Worm (Caenorhabditis elegans) whole organism, L2 larva: ENCODE data around the gene T08A9.13.

Experiments
- C34F6.9 ChIP-seq: fragments of 150-350 bp; optimal IDR thresholded peaks from 2 replicates; lab custom pipeline; 2014; ENCODE audit warnings: missing biosample characterization, missing genetic modification characterization
- F13H6.1 ChIP-seq: sonication (generic microtip); optimal IDR thresholded peaks from 2 replicates; lab custom pipeline; 2016; ENCODE audit warnings: missing genetic modification characterization, missing compliant biosample characterization
- R02D3.7 ChIP-seq: fragments of 150-350 bp; optimal IDR thresholded peaks from 2 replicates; lab custom pipeline; 2014; ENCODE audit warnings: missing biosample characterization, missing genetic modification characterization
- Y55F3AM.14 ChIP-seq: fragments of 200-800 bp; sonication (Bioruptor generic); optimal IDR thresholded peaks from 2 replicates; lab custom pipeline; 2018; ENCODE audit warnings: mild to moderate bottlenecking, missing genetic modification characterization, missing compliant biosample characterization
- ZK546.5 ChIP-seq: sonication (generic microtip); optimal IDR thresholded peaks from 2 replicates; lab custom pipeline; 2017; ENCODE audit warnings: missing biosample characterization, missing genetic modification characterization
- alr-1 ChIP-seq: fragments of 150-350 bp; optimal IDR thresholded peaks from 2 replicates; lab custom pipeline; 2014; ENCODE audit warnings: missing biosample characterization, missing genetic modification characterization
- aly-2 ChIP-seq: fragments of 150-350 bp; optimal IDR thresholded peaks from 2 replicates; lab custom pipeline; 2014; ENCODE audit warnings: missing biosample characterization, missing genetic modification characterization
- blmp-1 ChIP-seq: sonication (generic microtip); optimal IDR thresholded peaks from 2 replicates; lab custom pipeline; 2017; ENCODE audit warnings: missing genetic modification characterization, mild to moderate bottlenecking, missing compliant biosample characterization, antibody characterized with exemption, moderate library complexity; ENCODE audit not compliant: insufficient read depth
- ceh-82 ChIP-seq: fragments of 150-350 bp; optimal IDR thresholded peaks from 2 replicates; lab custom pipeline; 2014; ENCODE audit warnings: missing biosample characterization, missing genetic modification characterization
- crh-2 ChIP-seq: sonication (generic microtip); optimal IDR thresholded peaks from 2 replicates; lab custom pipeline; 2017; ENCODE audit warnings: missing biosample characterization, missing genetic modification characterization
- egl-27 ChIP-seq: sonication (generic microtip); optimal IDR thresholded peaks from 3 replicates; lab custom pipeline; 2017; ENCODE audit warnings: missing biosample characterization, missing genetic modification reagents, missing genetic modification characterization
- elt-3 ChIP-seq: sonication (generic microtip); optimal IDR thresholded peaks from 2 replicates; lab custom pipeline; 2017; ENCODE audit warnings: missing biosample characterization, missing genetic modification characterization
- fos-1 ChIP-seq: fragments of 150-350 bp; optimal IDR thresholded peaks from 2 replicates; lab custom pipeline; 2014; ENCODE audit warnings: missing biosample characterization, missing genetic modification characterization
- gmeb-1 ChIP-seq: fragments of 150-350 bp; optimal IDR thresholded peaks from 2 replicates; lab custom pipeline; 2014; ENCODE audit warnings: missing biosample characterization, missing genetic modification characterization
- lin-11 ChIP-seq: fragments of 150-350 bp; sonication (generic microtip); optimal IDR thresholded peaks from 2 replicates; lab custom pipeline; 2014; ENCODE audit warnings: missing biosample characterization, missing genetic modification characterization, inconsistent platforms, mixed read lengths
- lin-13 ChIP-seq: fragments of 150-350 bp; optimal IDR thresholded peaks from 2 replicates; lab custom pipeline; 2014; ENCODE audit warnings: missing biosample characterization, missing genetic modification reagents, missing genetic modification characterization
- lin-39 ChIP-seq: fragments of 150-350 bp; optimal IDR thresholded peaks from 2 replicates; lab custom pipeline; 2014; ENCODE audit warnings: missing biosample characterization, missing genetic modification reagents, missing genetic modification characterization
- lsy-2 ChIP-seq, 2 experiments: fragments of 150-350 bp in 1 of 2; sonication (generic microtip) in 1 of 2; optimal IDR thresholded peaks; 2 replicates each; lab custom pipeline; 2014 to 2017; ENCODE audit warnings: missing biosample characterization in 2 of 2, missing genetic modification characterization in 2 of 2
- mbf-1 ChIP-seq: sonication (generic microtip); optimal IDR thresholded peaks from 2 replicates; lab custom pipeline; 2017; ENCODE audit warnings: missing biosample characterization, missing genetic modification characterization
- nhr-11 ChIP-seq: fragments of 150-350 bp; optimal IDR thresholded peaks from 2 replicates; lab custom pipeline; 2014; ENCODE audit warnings: missing biosample characterization, missing genetic modification characterization
- nhr-12 ChIP-seq: fragments of 150-350 bp; optimal IDR thresholded peaks from 2 replicates; lab custom pipeline; 2014; ENCODE audit warnings: missing biosample characterization, missing genetic modification characterization
- nhr-129 ChIP-seq: fragments of 150-350 bp; optimal IDR thresholded peaks from 2 replicates; lab custom pipeline; 2014; ENCODE audit warnings: missing biosample characterization, missing genetic modification characterization
- nhr-21 ChIP-seq: fragments of 150-350 bp; optimal IDR thresholded peaks from 2 replicates; lab custom pipeline; 2014; ENCODE audit warnings: missing biosample characterization, missing genetic modification characterization
- nhr-23 ChIP-seq: fragments of 150-350 bp; optimal IDR thresholded peaks from 2 replicates; lab custom pipeline; 2014; ENCODE audit warnings: missing biosample characterization, missing genetic modification reagents, missing genetic modification characterization
- nhr-237 ChIP-seq: fragments of 150-350 bp; optimal IDR thresholded peaks from 2 replicates; lab custom pipeline; 2014; ENCODE audit warnings: missing biosample characterization, missing genetic modification characterization
- nhr-25 ChIP-seq: fragments of 150-350 bp; sonication (generic microtip); optimal IDR thresholded peaks from 3 replicates; lab custom pipeline; 2014; ENCODE audit warnings: missing biosample characterization, missing genetic modification characterization
- nhr-6 ChIP-seq: fragments of 150-350 bp; optimal IDR thresholded peaks from 2 replicates; lab custom pipeline; 2014; ENCODE audit warnings: missing biosample characterization, missing genetic modification characterization
- nhr-77 ChIP-seq: fragments of 150-350 bp; optimal IDR thresholded peaks from 2 replicates; lab custom pipeline; 2014; ENCODE audit warnings: missing biosample characterization, missing genetic modification characterization
- skn-1 ChIP-seq: sonication (generic microtip); optimal IDR thresholded peaks from 2 replicates; lab custom pipeline; 2017; ENCODE audit warnings: missing biosample characterization, missing genetic modification characterization
- sma-3 ChIP-seq: sonication (generic microtip); optimal IDR thresholded peaks from 2 replicates; lab custom pipeline; 2016; ENCODE audit warnings: missing genetic modification reagents, missing genetic modification characterization, missing compliant biosample characterization
- sma-9 ChIP-seq, 2 experiments: fragments of 150-350 bp in 1 of 2; sonication (generic microtip) in 1 of 2; optimal IDR thresholded peaks; 2 replicates each; lab custom pipeline; 2014 to 2016; ENCODE audit warnings: missing genetic modification characterization in 2 of 2, mild to moderate bottlenecking in 1 of 2, missing biosample characterization in 1 of 2, missing compliant biosample characterization in 1 of 2, missing genetic modification reagents in 1 of 2, moderate library complexity in 1 of 2
- unc-39 ChIP-seq: fragments of 150-350 bp; optimal IDR thresholded peaks from 2 replicates; lab custom pipeline; 2014; ENCODE audit warnings: missing biosample characterization, missing genetic modification characterization
- unc-55 ChIP-seq: fragments of 150-350 bp; sonication (generic microtip); optimal IDR thresholded peaks from 3 replicates; lab custom pipeline; 2014; ENCODE audit warnings: missing biosample characterization, missing genetic modification reagents, missing genetic modification characterization
- zag-1 ChIP-seq: fragments of 150-350 bp; optimal IDR thresholded peaks from 2 replicates; lab custom pipeline; 2014; ENCODE audit warnings: missing biosample characterization, missing genetic modification characterization
- ztf-1 ChIP-seq: fragments of 200-800 bp; sonication (Bioruptor generic); conservative IDR thresholded peaks from 2 replicates; pipeline ENCODE4 v1.3.6; 2022; ENCODE audit warnings: missing genetic modification characterization, missing compliant biosample characterization
- ztf-11 ChIP-seq: sonication (generic microtip); optimal IDR thresholded peaks from 2 replicates; lab custom pipeline; 2017; ENCODE audit warnings: missing biosample characterization, missing genetic modification characterization

Gene T08A9.13

ce11 chrX:7330685-7331196 lies 8.5 kb upstream of the T08A9.13 start, which contains the start of gene ttr-30:
Gene ttr-30 (plus strand): TSS chrX:7330949.
- no peak for TF ChIP-seq nhr-21 (tag; lab: Kevin White, UChicago)
- TF ChIP-seq skn-1 (tag; lab: Kevin White, UChicago), result no peak
- no peak for TF ChIP-seq unc-55 (GFP tag; lab: Kevin White, UChicago)
- no peak for TF ChIP-seq R02D3.7
- peak; percentile 64 for TF ChIP-seq sma-3 (GFP tag; lab: Kevin White, UChicago)
- TF ChIP-seq nhr-25 (tag; lab: Kevin White, UChicago), result peak; percentile 67
- TF ChIP-seq blmp-1 (tag; lab: Kevin White, UChicago), result peak; percentile 80
- no peak for TF ChIP-seq fos-1 (tag; lab: Kevin White, UChicago)

- TF ChIP-seq nhr-77, result no peak
- TF ChIP-seq nhr-21 (tag; lab: Kevin White, UChicago), result peak; percentile 25
- TF ChIP-seq lin-13 (GFP tag; lab: Kevin White, UChicago), result no peak
- TF ChIP-seq C34F6.9 (tag; lab: Kevin White, UChicago), result no peak
- TF ChIP-seq nhr-23 (tag; lab: Kevin White, UChicago), result no peak
- no peak for TF ChIP-seq Y55F3AM.14 (GFP tag; lab: Kevin White, UChicago)
- TF ChIP-seq nhr-129 (tag; lab: Kevin White, UChicago), result no peak
- no peak for TF ChIP-seq ztf-1 (GFP tag; lab: Robert Waterston, UW)
- TF ChIP-seq egl-27 (tag; lab: Kevin White, UChicago), result no peak
- no peak for TF ChIP-seq gmeb-1 (tag; lab: Kevin White, UChicago)
- no peak for TF ChIP-seq nhr-12
- no peak for TF ChIP-seq sma-9 (GFP tag; optimal IDR thresholded peaks at IDR 0.05; lab: Kevin White, UChicago)
- no peak for TF ChIP-seq sma-9 (tag; optimal IDR thresholded peaks at IDR 0.05; lab: Kevin White, UChicago)
- no peak for TF ChIP-seq crh-2 (tag; lab: Kevin White, UChicago)
- TF ChIP-seq elt-3 (tag; lab: Kevin White, UChicago), result no peak
- peak; percentile 69 for TF ChIP-seq blmp-1 (tag; lab: Kevin White, UChicago)
- TF ChIP-seq skn-1 (tag; lab: Kevin White, UChicago), result no peak
- no peak for TF ChIP-seq nhr-11 (tag; lab: Kevin White, UChicago)
- peak; percentile 65 for TF ChIP-seq sma-3 (GFP tag; lab: Kevin White, UChicago)
- TF ChIP-seq F13H6.1 (tag; lab: Kevin White, UChicago), result no peak
- TF ChIP-seq fos-1 (tag; lab: Kevin White, UChicago), result no peak
- TF ChIP-seq ZK546.5 (tag; lab: Kevin White, UChicago), result no peak
- TF ChIP-seq lin-11 (tag; lab: Kevin White, UChicago), result no peak
- TF ChIP-seq ztf-11 (tag; lab: Kevin White, UChicago), result no peak
- TF ChIP-seq ceh-82 (tag; lab: Kevin White, UChicago), result no peak
- no peak for TF ChIP-seq lsy-2 (tag; optimal IDR thresholded peaks at IDR 0.05; lab: Kevin White, UChicago)
- TF ChIP-seq nhr-25 (tag; lab: Kevin White, UChicago), result peak; percentile 51
These were observed 7.4 kb upstream of the T08A9.13 start, which contains the start of gene ttr-59 for ce11 chrX:7329601-7330000. Gene ttr-59 (plus strand): TSS chrX:7329818.

- TF ChIP-seq nhr-237 (tag; lab: Kevin White, UChicago) (no peak), unc-55 (GFP tag; lab: Kevin White, UChicago) (peak; percentile 20)
These were observed 5.9 kb upstream of the T08A9.13 start for ce11 chrX:7328065-7328564.

- peak; percentile 29 for TF ChIP-seq F13H6.1 (tag; lab: Kevin White, UChicago)
- no peak for TF ChIP-seq gmeb-1 (tag; lab: Kevin White, UChicago)
- TF ChIP-seq ztf-11 (tag; lab: Kevin White, UChicago), result no peak
- no peak for TF ChIP-seq nhr-77
- peak; percentile 43 for TF ChIP-seq C34F6.9 (tag; lab: Kevin White, UChicago)
- no peak for TF ChIP-seq lin-39 (tag; lab: Kevin White, UChicago)
- no peak for TF ChIP-seq aly-2 (tag; lab: Kevin White, UChicago)
- no peak for TF ChIP-seq ztf-1 (GFP tag; lab: Robert Waterston, UW)
- TF ChIP-seq unc-39 (tag; lab: Kevin White, UChicago), result no peak
- no peak for TF ChIP-seq ceh-82 (tag; lab: Kevin White, UChicago)
- no peak for TF ChIP-seq alr-1
- peak; percentile 40 for TF ChIP-seq zag-1
- TF ChIP-seq nhr-6 (tag; lab: Kevin White, UChicago), result no peak
- peak in 1 of 2 experiments; percentile 13 for TF ChIP-seq lsy-2 (tag; optimal IDR thresholded peaks at IDR 0.05; lab: Kevin White, UChicago)
- no peak for TF ChIP-seq sma-9 (GFP tag; optimal IDR thresholded peaks at IDR 0.05; lab: Kevin White, UChicago)
- TF ChIP-seq sma-9 (tag; optimal IDR thresholded peaks at IDR 0.05; lab: Kevin White, UChicago), result no peak
- TF ChIP-seq mbf-1, result no peak
- peak; percentile 23 for TF ChIP-seq unc-55 (GFP tag; lab: Kevin White, UChicago)
- TF ChIP-seq nhr-129 (tag; lab: Kevin White, UChicago), result peak; percentile 5
- TF ChIP-seq, all 48 proteins: peak for 6
These were observed 4.9 kb upstream of the T08A9.13 start, which contains the start of gene sng-1 for ce11 chrX:7326967-7327651. Gene sng-1 (plus strand): TSS chrX:7327601.
